Worm (Caenorhabditis elegans) whole organism, dauer: ENCODE data around the gene uggt-1.

ENCODE experiments used
- unc-62 ChIP-seq: sonication (generic microtip); optimal IDR thresholded peaks from 2 replicates; lab custom pipeline; 2017; ENCODE audit warnings: missing biosample characterization, missing genetic modification reagents, missing genetic modification characterization

Gene uggt-1

ce11 chrX:7452606-7453005 is 48.2 kb downstream of the uggt-1 start:
- no peak for TF ChIP-seq unc-62 (GFP tag; lab: Kevin White, UChicago)

- TF ChIP-seq unc-62 (GFP tag; lab: Kevin White, UChicago): no peak
Measured at ce11 chrX:7447340-7447739, 53.4 kb downstream of the uggt-1 start.

ce11 chrX:7446485-7446884 is 54.3 kb downstream of the uggt-1 start:
- no peak for TF ChIP-seq unc-62 (GFP tag; lab: Kevin White, UChicago)

ce11 chrX:7445734-7446133 is 55.0 kb downstream of the uggt-1 start:
- TF ChIP-seq unc-62 (GFP tag; lab: Kevin White, UChicago): no peak
